Worm (Caenorhabditis elegans) whole organism, late embryonic: ENCODE measurements around the gene atg-16.2.

ENCODE experiments used
- F13H6.1 ChIP-seq: sonication (generic microtip); optimal IDR thresholded peaks from 2 replicates; lab custom pipeline; 2016; ENCODE audit warnings: missing genetic modification characterization, missing compliant biosample characterization
- ceh-30 ChIP-seq: fragments of 150-350 bp; optimal IDR thresholded peaks from 2 replicates; lab custom pipeline; 2014; ENCODE audit warnings: missing biosample characterization, missing genetic modification characterization
- dmd-4 ChIP-seq: sonication (generic microtip); optimal IDR thresholded peaks from 2 replicates; lab custom pipeline; 2016; ENCODE audit warnings: borderline replicate concordance, missing genetic modification characterization, missing compliant biosample characterization
- elt-4 ChIP-seq: sonication (generic microtip); optimal IDR thresholded peaks from 2 replicates; lab custom pipeline; 2016; ENCODE audit warnings: missing genetic modification characterization, missing compliant biosample characterization
- hlh-15 ChIP-seq: sonication (generic microtip); optimal IDR thresholded peaks from 2 replicates; lab custom pipeline; 2016; ENCODE audit warnings: missing genetic modification characterization, missing compliant biosample characterization

DNA sequence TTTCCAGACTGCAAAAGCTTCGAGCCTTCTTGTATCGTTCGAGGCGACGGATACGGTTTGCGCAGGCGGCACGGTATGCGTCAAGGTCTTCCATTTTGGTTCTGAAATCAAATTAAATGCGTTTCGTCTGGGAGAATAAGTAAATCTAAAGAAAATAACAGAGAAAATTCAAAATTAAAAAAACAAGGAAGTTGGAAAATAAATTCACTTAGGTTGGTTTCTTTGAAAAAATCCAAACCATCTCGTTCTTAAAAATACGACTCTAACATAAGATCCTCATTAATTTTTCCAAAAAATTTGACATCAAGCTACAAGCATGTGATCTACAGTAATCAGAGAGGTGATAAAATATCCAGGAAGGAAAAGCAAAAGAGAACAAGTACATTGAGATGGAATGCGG is 43.0 kb downstream of the atg-16.2 start, which contains the start of gene T25D10.4:
- TF ChIP-seq dmd-4 (tag; lab: Kevin White, UChicago): no peak
- no peak for TF ChIP-seq F13H6.1 (tag; lab: Kevin White, UChicago)
- TF ChIP-seq ceh-30 (tag; lab: Kevin White, UChicago): no peak
- no peak for TF ChIP-seq hlh-15
- TF ChIP-seq elt-4 (tag; lab: Kevin White, UChicago): no peak
